Worm (Caenorhabditis elegans): ENCODE measurements around the gene Y72A10A.1.

The Y72A10A.1 gene

DNA sequence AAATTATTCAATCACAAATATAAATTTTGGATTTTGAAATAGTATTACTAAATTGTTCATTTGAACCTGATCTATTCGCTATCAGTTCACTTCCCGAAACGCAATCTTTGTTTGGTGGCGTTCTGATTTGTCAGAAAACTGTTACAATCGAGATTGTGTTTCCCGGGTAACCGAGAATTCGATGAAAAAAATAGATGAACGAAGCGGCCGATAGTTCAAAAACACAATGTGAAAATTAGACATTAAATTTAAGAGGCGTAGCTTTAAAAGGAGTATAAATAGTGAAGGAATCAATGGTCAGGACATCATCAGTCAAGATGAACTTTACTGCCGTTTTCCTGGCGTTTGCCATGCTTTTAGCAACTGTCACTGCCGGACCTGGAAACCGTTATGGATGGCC lies 52.3 kb downstream of the Y72A10A.1 start, which contains the start of gene C45B2.1:
Gene C45B2.1 (plus strand): TSS at position 301 of the 400 bp plus-strand sequence.
- TF ChIP-seq ceh-20 (GFP tag; IDR thresholded peaks at IDR 0.05), result no peak
- TF ChIP-seq nhr-41 (GFP tag; IDR thresholded peaks at IDR 0.05), result no peak
- TF ChIP-seq Y105C5A.15 (GFP tag; IDR thresholded peaks at IDR 0.05), result no peak
- no peak for TF ChIP-seq spr-3 (GFP tag; optimal IDR thresholded peaks at IDR 0.05)
- no peak for TF ChIP-seq aha-1 (tag)
- no peak for TF ChIP-seq lin-15B (tag; optimal IDR thresholded peaks at IDR 0.05)

DNA sequence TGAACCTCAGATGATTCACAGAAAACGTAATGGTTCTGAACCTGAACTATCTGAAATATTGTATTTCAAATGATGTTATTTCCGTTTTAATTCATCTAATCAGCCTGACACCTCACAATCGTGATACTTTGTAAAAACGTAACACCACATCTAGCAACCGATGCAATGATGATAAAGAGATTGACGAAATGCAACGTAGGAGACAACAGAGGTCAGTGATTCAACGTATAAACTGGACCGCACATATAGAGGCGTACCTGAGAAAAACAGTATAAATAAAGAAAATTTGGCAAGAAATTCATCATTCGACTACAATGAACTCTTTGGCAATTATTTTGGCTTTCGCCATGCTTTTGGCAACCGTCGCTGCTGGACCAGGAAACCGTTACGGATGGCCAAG lies 53.7 kb downstream of the Y72A10A.1 start, which contains the start of gene C45B2.2:
Gene C45B2.2 (plus strand): TSS at position 301 of the 400 bp plus-strand sequence.
- TF ChIP-seq hlh-30 (tag; optimal IDR thresholded peaks at IDR 0.05; ENCODE audit: insufficient read depth) (no peak), cey-2 (tag; optimal IDR thresholded peaks at IDR 0.05; ENCODE audit: borderline replicate concordance, insufficient read depth) (no peak), lin-38 (GFP tag; IDR thresholded peaks at IDR 0.05) (no peak), sdz-12 (GFP tag; optimal IDR thresholded peaks at IDR 0.05) (no peak), gei-8 (GFP tag; optimal IDR thresholded peaks at IDR 0.05) (no peak), egl-27 (tag; optimal IDR thresholded peaks at IDR 0.05) (no peak), daf-12 (tag; optimal IDR thresholded peaks at IDR 0.05) (no peak), tra-1 (GFP tag; IDR thresholded peaks at IDR 0.05) (no peak), daf-19 (GFP tag; conservative IDR thresholded peaks at IDR 0.05) (no peak), nhr-77 (tag; optimal IDR thresholded peaks at IDR 0.05) (no peak)

- no peak for TF ChIP-seq hmg-1.1 (GFP tag; IDR thresholded peaks at IDR 0.05)
- no peak for TF ChIP-seq ctbp-1 (GFP tag; IDR thresholded peaks at IDR 0.05)
- no peak for TF ChIP-seq dve-1 (tag; optimal IDR thresholded peaks at IDR 0.05; ENCODE audit: insufficient read depth)
- TF ChIP-seq madf-5 (GFP tag; IDR thresholded peaks at IDR 0.05), result no peak
- TF ChIP-seq dpl-1 (GFP tag; optimal IDR thresholded peaks at IDR 0.05), result no peak
- TF ChIP-seq cey-2 (tag; optimal IDR thresholded peaks at IDR 0.05; ENCODE audit: borderline replicate concordance, insufficient read depth), result no peak
Measured at ce11 chrX:6082660-6083059, 55.5 kb downstream of the Y72A10A.1 start, which contains the start of gene C45B2.3. Gene C45B2.3 (plus strand): TSS chrX:6082960.

DNA sequence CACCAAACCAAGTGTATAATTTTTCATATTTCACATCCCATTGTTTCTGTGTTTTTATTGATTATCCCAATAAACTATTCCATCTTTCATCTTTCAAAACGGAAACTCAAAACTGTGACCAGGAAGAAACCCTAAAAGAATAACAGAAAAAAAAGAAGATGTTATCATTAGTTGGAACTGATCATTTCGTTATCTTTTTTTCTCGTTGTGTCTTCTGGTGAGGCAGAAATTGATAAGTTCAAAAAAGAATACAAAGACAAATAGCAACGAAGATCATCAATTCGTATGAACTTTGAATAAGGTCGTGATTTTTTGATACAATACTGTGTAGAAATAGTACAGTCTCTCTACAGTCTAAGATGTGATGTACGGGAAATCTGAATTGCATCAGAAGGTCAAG lies 56.4 kb downstream of the Y72A10A.1 start:
- TF ChIP-seq tra-1 (GFP tag; IDR thresholded peaks at IDR 0.05), result 0 out of 2 replicates have a peak, but pooled peaks have one; percentile 30
- TF ChIP-seq nhr-28 (tag; optimal IDR thresholded peaks at IDR 0.05), result peak; percentile 81
- no peak for TF ChIP-seq T26A8.4 (GFP tag; IDR thresholded peaks at IDR 0.05)
- no peak for TF ChIP-seq lin-29 (GFP tag; IDR thresholded peaks at IDR 0.05)
- TF ChIP-seq lim-7 (GFP tag; IDR thresholded peaks at IDR 0.05), result no peak
- no peak for TF ChIP-seq arid-1 (GFP tag; conservative IDR thresholded peaks at IDR 0.05)
- TF ChIP-seq daf-16 (GFP tag; optimal IDR thresholded peaks at IDR 0.05), result no peak
- no peak for TF ChIP-seq daf-16 (tag; optimal IDR thresholded peaks at IDR 0.05)
- TF ChIP-seq nhr-42 (GFP tag; IDR thresholded peaks at IDR 0.05), result no peak
- TF ChIP-seq mxl-3 (GFP tag; optimal IDR thresholded peaks at IDR 0.05), result no peak
- no peak for TF ChIP-seq ceh-28 (tag; optimal IDR thresholded peaks at IDR 0.05)
- no peak for TF ChIP-seq ceh-44 (GFP tag; IDR thresholded peaks at IDR 0.05)
- no peak for TF ChIP-seq zag-1 (tag; optimal IDR thresholded peaks at IDR 0.05)
- TF ChIP-seq pqm-1 (tag; optimal IDR thresholded peaks at IDR 0.05), result peak; percentile 40
- TF ChIP-seq F49E8.2 (tag; optimal IDR thresholded peaks at IDR 0.05; ENCODE audit: borderline replicate concordance), result no peak
- no peak for TF ChIP-seq egl-27 (tag; optimal IDR thresholded peaks at IDR 0.05)
- TF ChIP-seq egl-43 (GFP tag; IDR thresholded peaks at IDR 0.05), result no peak
- TF ChIP-seq Y105C5A.15 (GFP tag; IDR thresholded peaks at IDR 0.05), result no peak
- no peak for TF ChIP-seq ama-1 (optimal IDR thresholded peaks at IDR 0.05)
- TF ChIP-seq zfp-3 (GFP tag; conservative IDR thresholded peaks at IDR 0.05), result no peak
- TF ChIP-seq nhr-10 (tag; optimal IDR thresholded peaks at IDR 0.05), result no peak
- TF ChIP-seq ceh-20 (GFP tag; IDR thresholded peaks at IDR 0.05), result no peak
- TF ChIP-seq rbr-2 (tag; optimal IDR thresholded peaks at IDR 0.05), result no peak
- TF ChIP-seq nhr-77 (tag; optimal IDR thresholded peaks at IDR 0.05), result peak; percentile 7
- no peak for TF ChIP-seq nhr-11 (tag; optimal IDR thresholded peaks at IDR 0.05)
- TF ChIP-seq daf-19 (GFP tag; conservative IDR thresholded peaks at IDR 0.05), result no peak
- TF ChIP-seq dmd-8 (GFP tag; IDR thresholded peaks at IDR 0.05), result no peak
- TF ChIP-seq hlh-11 (tag; optimal IDR thresholded peaks at IDR 0.05), result peak; percentile 3
- TF ChIP-seq snpc-4 (tag; optimal IDR thresholded peaks at IDR 0.05), result no peak
- TF ChIP-seq snpc-1.2 (GFP tag; IDR thresholded peaks at IDR 0.05), result no peak
- no peak for TF ChIP-seq F37D6.2 (tag; optimal IDR thresholded peaks at IDR 0.05)
- no peak for TF ChIP-seq attf-4 (tag; optimal IDR thresholded peaks at IDR 0.05)
